Worm (Caenorhabditis elegans): ENCODE measurements around the gene irld-29.
"Not testable (repeated sequence)": the region's sequence is repeated elsewhere in the genome, so short reads cannot be mapped to it uniquely, and the experiment has no call there.

Gene irld-29

ce11 chrV:2325052-2325451 is 13.4 kb downstream of the irld-29 start, which contains the start of gene pud-3:
pud-3 (minus strand) TSS chrV:2325152.
- TF ChIP-seq F49E8.2 (tag; optimal IDR thresholded peaks at IDR 0.05; ENCODE audit: insufficient read depth): no peak
- TF ChIP-seq tbp1 (GFP tag; optimal IDR thresholded peaks at IDR 0.05): no peak
- TF ChIP-seq cebp-2 (GFP tag; IDR thresholded peaks at IDR 0.05): no peak
- no peak for TF ChIP-seq F55B11.4 (tag; optimal IDR thresholded peaks at IDR 0.05; ENCODE audit: borderline replicate concordance, insufficient read depth)
- no peak for TF ChIP-seq K11D2.4 (GFP tag; IDR thresholded peaks at IDR 0.05)
- TF ChIP-seq zfh-2 (GFP tag; conservative IDR thresholded peaks at IDR 0.05): no peak
- no peak for TF ChIP-seq ztf-3 (GFP tag; optimal IDR thresholded peaks at IDR 0.05)
- TF ChIP-seq nhr-80 (tag; optimal IDR thresholded peaks at IDR 0.05): no peak
- no peak for TF ChIP-seq madf-8 (GFP tag; conservative IDR thresholded peaks at IDR 0.05)
- no peak for TF ChIP-seq ztf-22 (GFP tag; optimal IDR thresholded peaks at IDR 0.05)
- TF ChIP-seq Y67H2A.10 (GFP tag; conservative IDR thresholded peaks at IDR 0.05): no peak
- no peak for TF ChIP-seq B0336.3 (GFP tag; IDR thresholded peaks at IDR 0.05)
- TF ChIP-seq Y53F4B.3 (GFP tag; IDR thresholded peaks at IDR 0.05): no peak
- no peak for TF ChIP-seq athp-1 (tag; optimal IDR thresholded peaks at IDR 0.05)
- no peak for TF ChIP-seq F23B12.7 (tag; optimal IDR thresholded peaks at IDR 0.05; ENCODE audit: insufficient read depth)
- TF ChIP-seq Y79H2A.3 (GFP tag; conservative IDR thresholded peaks at IDR 0.05): no peak
- no peak for TF ChIP-seq ztf-26 (tag; optimal IDR thresholded peaks at IDR 0.05)
- no peak for TF ChIP-seq F52B5.7 (tag; optimal IDR thresholded peaks at IDR 0.05)
- TF ChIP-seq egrh-3 (GFP tag; IDR thresholded peaks at IDR 0.05): no peak
- TF ChIP-seq attf-6 (GFP tag; IDR thresholded peaks at IDR 0.05): no peak

ce11 chrV:2324260-2324659 is 14.2 kb downstream of the irld-29 start:
- TF ChIP-seq dox-1 (GFP tag; IDR thresholded peaks at IDR 0.05): 0 out of 2 replicates have a peak, but pooled peaks have one; percentile 12
- TF ChIP-seq madf-6 (GFP tag; IDR thresholded peaks at IDR 0.05): no peak
- TF ChIP-seq nhr-80 (tag; optimal IDR thresholded peaks at IDR 0.05): peak; percentile 85

ce11 chrV:2322466-2322865 is 16.0 kb downstream of the irld-29 start, which contains the start of gene pud-1.2:
pud-1.2 (minus strand) TSS chrV:2322566.
- TF ChIP-seq nhr-90, lin-40, sdz-38 (tag; optimal IDR thresholded peaks at IDR 0.05): not testable (repeated sequence)

ce11 chrV:2321001-2321400 is 17.4 kb downstream of the irld-29 start, which contains the start of gene Y19D10B.6:
Y19D10B.6 (minus strand) TSS chrV:2321101.
- not testable (repeated sequence) for TF ChIP-seq lin-54 (GFP tag; optimal IDR thresholded peaks at IDR 0.05); nhr-80 (tag; optimal IDR thresholded peaks at IDR 0.05); cebp-1 (GFP tag; IDR thresholded peaks at IDR 0.05); cebp-1 (tag; optimal IDR thresholded peaks at IDR 0.05)

ce11 chrV:2308246-2308645 is 30.2 kb downstream of the irld-29 start:
- TF ChIP-seq zim-3 (tag; optimal IDR thresholded peaks at IDR 0.05): no peak
- TF ChIP-seq him-1 (tag; optimal IDR thresholded peaks at IDR 0.05): no peak
- no peak for TF ChIP-seq die-1 (tag; optimal IDR thresholded peaks at IDR 0.05)
- no peak for TF ChIP-seq ceh-40 (GFP tag; IDR thresholded peaks at IDR 0.05)
- no peak for TF ChIP-seq tbx-9 (tag; optimal IDR thresholded peaks at IDR 0.05; ENCODE audit: borderline replicate concordance)
- TF ChIP-seq K11D2.4 (GFP tag; IDR thresholded peaks at IDR 0.05): no peak
- no peak for TF ChIP-seq attf-3 (GFP tag; conservative IDR thresholded peaks at IDR 0.05)
- peak; percentile 57 for TF ChIP-seq nhr-90 (tag; optimal IDR thresholded peaks at IDR 0.05)
- no peak for TF ChIP-seq ceh-79 (tag; optimal IDR thresholded peaks at IDR 0.05)
- no peak for TF ChIP-seq attf-6 (GFP tag; IDR thresholded peaks at IDR 0.05)
- no peak for TF ChIP-seq dpff-1 (tag; optimal IDR thresholded peaks at IDR 0.05)
- TF ChIP-seq hlh-26 (GFP tag; conservative IDR thresholded peaks at IDR 0.05): no peak
- no peak for TF ChIP-seq madf-8 (GFP tag; conservative IDR thresholded peaks at IDR 0.05)
- no peak for TF ChIP-seq attf-5 (GFP tag; optimal IDR thresholded peaks at IDR 0.05)
- peak; percentile 72 for TF ChIP-seq nfyb-1 (GFP tag; IDR thresholded peaks at IDR 0.05)
- TF ChIP-seq lin-35 (GFP tag; optimal IDR thresholded peaks at IDR 0.05): no peak
- TF ChIP-seq T07F8.4 (tag; optimal IDR thresholded peaks at IDR 0.05): no peak
- no peak for TF ChIP-seq F57C9.4 (tag; optimal IDR thresholded peaks at IDR 0.05)
- no peak for TF ChIP-seq ceh-27 (GFP tag; optimal IDR thresholded peaks at IDR 0.05)
